Worm (Caenorhabditis elegans) whole organism, L4/young adult: ENCODE measurements around the gene B0250.7.

Experiments used
- W03F9.2 ChIP-seq: fragments of 150-350 bp; optimal IDR thresholded peaks from 2 replicates; lab custom pipeline; 2014; ENCODE audit warnings: missing biosample characterization, missing genetic modification characterization
- dao-5 ChIP-seq: sonication (generic microtip); optimal IDR thresholded peaks from 2 replicates; lab custom pipeline; 2016; ENCODE audit warnings: missing genotype, missing genetic modification characterization, moderate library complexity, missing compliant biosample characterization
- him-1 ChIP-seq: sonication (generic microtip); optimal IDR thresholded peaks from 2 replicates; lab custom pipeline; 2016; ENCODE audit warnings: missing genotype, missing genetic modification reagents, missing genetic modification characterization, missing compliant biosample characterization

DNA sequence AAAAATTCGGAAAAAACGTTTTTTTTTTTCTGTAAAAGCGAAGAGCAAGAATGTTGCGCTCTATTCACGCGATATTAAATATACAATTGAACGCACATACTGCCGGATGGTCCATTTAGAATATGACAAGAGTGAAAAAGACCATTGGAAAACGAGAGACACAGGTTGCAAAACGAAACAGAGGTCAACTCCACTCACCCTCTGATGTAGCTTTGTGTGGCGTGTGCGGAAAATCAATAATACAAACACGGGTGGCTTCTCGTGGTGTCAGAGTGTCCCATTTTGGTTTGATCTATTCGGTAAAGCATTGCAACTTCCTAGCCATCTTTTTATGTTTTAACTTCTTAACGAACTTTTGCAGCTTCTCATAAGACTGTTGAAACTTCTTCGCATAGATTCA is 11.1 kb downstream of the B0250.7 start:
- TF ChIP-seq dao-5 (no peak), him-1 (tag; lab: Kevin White, UChicago) (no peak), W03F9.2 (no peak)
